Fruit fly (Drosophila melanogaster) whole organism, wandering third instar larva: ENCODE results near the gene CG33337.

ENCODE experiments used
- Abd-B ChIP-seq: fragments of >200 bp; optimal IDR thresholded peaks from 2 replicates; lab custom pipeline; 2017; ENCODE audit warnings: missing biosample characterization, missing genetic modification characterization
- CG9705 ChIP-seq: fragments of 200-800 bp; sonication (Bioruptor generic); optimal IDR thresholded peaks from 2 replicates; lab custom pipeline; 2018; ENCODE audit warnings: missing biosample characterization, mild to moderate bottlenecking, missing genetic modification characterization
- CrebA ChIP-seq: fragments of 200-800 bp; sonication (Bioruptor generic); optimal IDR thresholded peaks from 2 replicates; lab custom pipeline; 2016; ENCODE audit warnings: missing biosample characterization, mild to moderate bottlenecking, missing genetic modification characterization, borderline replicate concordance
- Dfd ChIP-seq: fragments of >200 bp; optimal IDR thresholded peaks from 2 replicates; lab custom pipeline; 2017; ENCODE audit warnings: missing biosample characterization, missing genetic modification characterization
- Dif ChIP-seq: fragments of 200-275, 200-300 bp; sonication (Bioruptor generic); optimal IDR thresholded peaks from 2 replicates; lab custom pipeline; 2018; ENCODE audit warnings: missing biosample characterization, missing genetic modification characterization; ENCODE audit not compliant: partially characterized antibody
- GATAd ChIP-seq: sonication (Bioruptor generic); optimal IDR thresholded peaks from 2 replicates; lab custom pipeline; 2016; ENCODE audit warnings: missing biosample characterization, missing genetic modification characterization
- HLH106 ChIP-seq: fragments of 200-800 bp; optimal IDR thresholded peaks from 3 replicates; lab custom pipeline; 2019; ENCODE audit warnings: missing biosample characterization, mild to moderate bottlenecking, missing genetic modification characterization, moderate library complexity
- Hr78 ChIP-seq: fragments of >200 bp; optimal IDR thresholded peaks from 2 replicates; lab custom pipeline; 2017; ENCODE audit warnings: missing biosample characterization, missing genetic modification characterization
- Hr83 ChIP-seq: fragments of 200-300 bp; sonication (Bioruptor generic); optimal IDR thresholded peaks from 2 replicates; lab custom pipeline; 2016; ENCODE audit warnings: missing biosample characterization, mild to moderate bottlenecking, missing genetic modification characterization, moderate library complexity; ENCODE audit not compliant: poor library complexity, severe bottlenecking
- Jra ChIP-seq: sonication (Bioruptor generic); optimal IDR thresholded peaks from 2 replicates; lab custom pipeline; 2016; ENCODE audit warnings: missing biosample characterization, missing genetic modification characterization
- Mio ChIP-seq: sonication (Bioruptor generic); optimal IDR thresholded peaks from 2 replicates; lab custom pipeline; 2016; ENCODE audit warnings: missing biosample characterization, missing genetic modification characterization
- Myc ChIP-seq: fragments of >200 bp; optimal IDR thresholded peaks from 2 replicates; lab custom pipeline; 2017
- N ChIP-seq: fragments of >200 bp; optimal IDR thresholded peaks from 2 replicates; lab custom pipeline; 2018; ENCODE audit warnings: missing biosample characterization, missing external identifiers, missing genetic modification characterization
- Sp1 ChIP-seq: fragments of 200-800 bp; sonication (Bioruptor generic); optimal IDR thresholded peaks from 3 replicates; lab custom pipeline; 2019; ENCODE audit warnings: missing biosample characterization, mild to moderate bottlenecking, missing genetic modification characterization, moderate library complexity
- Vsx2 ChIP-seq: fragments of 200-300, 225-300 bp; sonication (Bioruptor generic); optimal IDR thresholded peaks from 2 replicates; lab custom pipeline; 2018; ENCODE audit warnings: missing biosample characterization, missing genetic modification characterization; ENCODE audit not compliant: partially characterized antibody
- br ChIP-seq: fragments of 200-800 bp; sonication (Bioruptor generic); optimal IDR thresholded peaks from 2 replicates; lab custom pipeline; 2016; ENCODE audit warnings: missing biosample characterization, missing genetic modification characterization
- brk ChIP-seq: fragments of 200-800 bp; sonication (Bioruptor generic); optimal IDR thresholded peaks from 2 replicates; lab custom pipeline; 2016; ENCODE audit warnings: missing biosample characterization, mild to moderate bottlenecking, missing genetic modification characterization
- dmrt93B ChIP-seq: fragments of 200-800 bp; sonication (Bioruptor generic); optimal IDR thresholded peaks from 2 replicates; lab custom pipeline; 2018; ENCODE audit warnings: missing biosample characterization, mild to moderate bottlenecking, missing genetic modification characterization
- dsf ChIP-seq: sonication (Bioruptor generic); optimal IDR thresholded peaks from 2 replicates; lab custom pipeline; 2016; ENCODE audit warnings: missing biosample characterization, missing genetic modification characterization, borderline replicate concordance
- foxo ChIP-seq, 2 experiments: fragments of 200-800 bp; sonication (Bioruptor generic); optimal IDR thresholded peaks; 2 replicates in 1 of 2; 3 replicates in 1 of 2; lab custom pipeline; 2016 to 2017; ENCODE audit warnings: missing biosample characterization in 2 of 2, missing genetic modification characterization in 2 of 2
- fru ChIP-seq: fragments of 200-800 bp; sonication (Bioruptor generic); optimal IDR thresholded peaks from 3 replicates; lab custom pipeline; 2016; ENCODE audit warnings: missing biosample characterization, mild to moderate bottlenecking, missing genetic modification characterization
- h ChIP-seq: fragments of 200-800 bp; sonication (Bioruptor generic); optimal IDR thresholded peaks from 3 replicates; lab custom pipeline; 2016; ENCODE audit warnings: missing biosample characterization, mild to moderate bottlenecking, missing genetic modification characterization
- jim ChIP-seq: fragments of 175-275, 200-325 bp; sonication (Bioruptor generic); optimal IDR thresholded peaks from 2 replicates; lab custom pipeline; 2016; ENCODE audit warnings: missing biosample characterization, mild to moderate bottlenecking, missing genetic modification characterization
- psq ChIP-seq: fragments of 200-800 bp; sonication (Bioruptor generic); optimal IDR thresholded peaks from 3 replicates; lab custom pipeline; 2017; ENCODE audit warnings: missing biosample characterization, mild to moderate bottlenecking, missing genetic modification characterization, moderate library complexity
- rgr ChIP-seq: fragments of 200-800 bp; sonication (Bioruptor generic); optimal IDR thresholded peaks from 3 replicates; lab custom pipeline; 2016; ENCODE audit warnings: missing biosample characterization, mild to moderate bottlenecking, missing genetic modification characterization
- sv ChIP-seq: fragments of 200-800 bp; sonication (Bioruptor generic); optimal IDR thresholded peaks from 3 replicates; lab custom pipeline; 2016; ENCODE audit warnings: missing biosample characterization, missing genetic modification characterization
- tai ChIP-seq: sonication (Bioruptor generic); optimal IDR thresholded peaks from 2 replicates; lab custom pipeline; 2016; ENCODE audit warnings: missing biosample characterization, missing genetic modification characterization
- usp ChIP-seq: fragments of >200 bp; optimal IDR thresholded peaks from 2 replicates; lab custom pipeline; 2017; ENCODE audit warnings: missing biosample characterization, missing genetic modification characterization
- woc ChIP-seq: sonication (Bioruptor generic); optimal IDR thresholded peaks from 2 replicates; lab custom pipeline; 2016; ENCODE audit warnings: missing biosample characterization, mild to moderate bottlenecking, missing genetic modification characterization

CG33337 gene

dm6 chr3R:23629572-23629971 lies 37.0 kb upstream of the CG33337 start:
- TF ChIP-seq h (GFP tag; lab: Kevin White, UChicago) (peak; percentile 15), tai (GFP tag; lab: Kevin White, UChicago) (no peak)

DNA sequence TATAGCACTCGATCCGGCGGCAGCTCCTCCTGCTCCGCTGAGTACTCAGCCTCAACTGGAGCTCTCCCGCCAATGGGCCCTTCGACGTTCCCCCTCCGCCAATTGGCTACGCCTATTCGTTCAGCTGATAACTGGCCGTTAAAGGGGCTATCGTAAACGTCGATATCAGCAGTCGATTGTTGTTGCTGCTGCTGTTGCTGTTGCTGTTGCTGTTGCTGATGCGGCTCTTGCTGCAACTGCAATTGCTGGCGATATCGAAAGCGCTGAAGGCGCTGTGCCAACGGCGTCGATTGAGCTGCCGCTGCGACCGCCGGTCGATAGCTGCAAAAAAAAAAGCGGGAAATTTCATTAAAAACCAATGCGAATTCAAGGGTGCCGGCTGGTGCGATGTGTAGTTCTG lies 34.6 kb upstream of the CG33337 start:
- TF ChIP-seq Hr78 (GFP tag; lab: Kevin White, UChicago) (no peak), dsf (no peak), N (GFP tag; lab: Kevin White, UChicago) (no peak), GATAd (GFP tag; lab: Kevin White, UChicago) (no peak), Myc (lab: Kevin White, UChicago) (no peak), Abd-B (GFP tag; lab: Kevin White, UChicago) (no peak), CrebA (GFP tag; lab: Kevin White, UChicago) (no peak), usp (GFP tag; lab: Kevin White, UChicago) (no peak), sv (GFP tag; lab: Kevin White, UChicago) (no peak), brk (no peak), tai (GFP tag; lab: Kevin White, UChicago) (no peak), h (GFP tag; lab: Kevin White, UChicago) (no peak)

DNA sequence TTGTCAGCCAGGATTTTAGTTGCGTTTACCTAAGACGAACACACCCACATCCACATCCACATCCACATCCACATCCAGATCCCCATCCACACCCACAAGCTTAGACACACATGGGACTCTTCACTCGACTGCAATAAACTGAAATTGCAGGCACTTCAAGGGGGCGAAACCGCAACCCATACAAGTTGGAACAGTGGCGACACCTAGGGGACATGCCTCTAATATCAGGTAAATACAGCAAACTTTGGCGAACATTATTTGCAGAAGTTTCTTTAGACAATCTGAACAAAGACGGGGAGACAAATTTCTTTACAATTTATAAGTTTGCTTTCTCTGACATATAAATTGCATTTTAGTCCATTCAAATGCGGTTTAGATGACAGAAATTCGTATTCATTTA lies 30.4 kb upstream of the CG33337 start:
- TF ChIP-seq dsf = no peak
- no peak for TF ChIP-seq foxo (GFP tag; optimal IDR thresholded peaks at IDR 0.05; lab: Kevin White, UChicago)
- no peak for TF ChIP-seq woc (GFP tag; lab: Kevin White, UChicago)
- TF ChIP-seq Abd-B (GFP tag; lab: Kevin White, UChicago) = no peak

dm6 chr3R:23612121-23612520 lies 19.6 kb upstream of the CG33337 start:
- TF ChIP-seq woc (GFP tag; lab: Kevin White, UChicago) (no peak), Hr78 (GFP tag; lab: Kevin White, UChicago) (no peak), dmrt93B (GFP tag; lab: Kevin White, UChicago) (no peak), Myc (lab: Kevin White, UChicago) (no peak), Hr83 (GFP tag; lab: Kevin White, UChicago) (no peak), N (GFP tag; lab: Kevin White, UChicago) (no peak), HLH106 (tag; lab: Kevin White, UChicago) (no peak), CrebA (GFP tag; lab: Kevin White, UChicago) (no peak)

DNA sequence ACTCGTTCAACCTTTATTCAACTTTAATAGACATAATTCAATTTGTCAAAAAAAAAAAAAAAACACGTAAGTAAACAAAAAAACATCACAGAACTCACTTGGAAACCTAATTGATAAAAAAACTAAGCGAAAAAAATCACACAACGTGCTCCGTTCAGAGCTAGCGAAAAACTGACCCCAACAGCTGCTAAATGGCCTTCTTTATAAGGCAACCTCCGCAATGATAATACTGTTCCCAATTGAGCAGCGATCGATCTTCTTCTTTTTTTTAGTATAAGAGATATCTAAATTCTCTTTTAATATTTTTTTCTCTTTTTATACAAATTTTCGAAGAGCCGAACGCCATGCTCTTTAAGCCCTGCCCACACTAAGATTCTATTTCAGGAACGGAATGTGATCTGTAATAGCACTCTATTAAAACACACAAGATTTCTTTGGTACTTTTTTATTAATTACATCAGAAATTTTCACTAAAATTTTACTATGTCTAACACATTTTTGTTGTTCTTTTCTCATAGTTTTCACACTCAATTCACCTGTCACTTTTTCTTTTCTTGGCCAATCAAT lies 12.8 kb upstream of the CG33337 start, which contains the start of gene CG10184:
Gene CG10184, minus strand, starts transcription at position 181 of the 567 bp plus-strand sequence.
- TF ChIP-seq GATAd (GFP tag; lab: Kevin White, UChicago) = no peak
- TF ChIP-seq rgr (GFP tag; lab: Kevin White, UChicago) = no peak
- no peak for TF ChIP-seq usp (GFP tag; lab: Kevin White, UChicago)
- TF ChIP-seq HLH106 (tag; lab: Kevin White, UChicago) = no peak
- no peak for TF ChIP-seq dmrt93B (GFP tag; lab: Kevin White, UChicago)
- TF ChIP-seq jim (GFP tag; lab: Kevin White, UChicago) = no peak
- no peak for TF ChIP-seq br
- TF ChIP-seq Vsx2 = no peak
- TF ChIP-seq Jra (GFP tag; lab: Kevin White, UChicago) = no peak
- no peak for TF ChIP-seq woc (GFP tag; lab: Kevin White, UChicago)
- TF ChIP-seq Dfd (GFP tag; lab: Kevin White, UChicago) = no peak
- TF ChIP-seq Mio (GFP tag; lab: Kevin White, UChicago) = no peak
- no peak for TF ChIP-seq brk
- TF ChIP-seq tai (GFP tag; lab: Kevin White, UChicago) = no peak
- TF ChIP-seq Myc (lab: Kevin White, UChicago) = no peak
- no peak for TF ChIP-seq Abd-B (GFP tag; lab: Kevin White, UChicago)
- TF ChIP-seq CG9705 (GFP tag; lab: Kevin White, UChicago) = no peak
- TF ChIP-seq sv (GFP tag; lab: Kevin White, UChicago) = no peak
- TF ChIP-seq Sp1 (GFP tag; lab: Kevin White, UChicago) = no peak
- TF ChIP-seq fru (GFP tag; lab: Kevin White, UChicago) = no peak

- TF ChIP-seq Myc (lab: Kevin White, UChicago) = peak; percentile 81
- peak; percentile 30 for TF ChIP-seq Dif (GFP tag; lab: Kevin White, UChicago)
- TF ChIP-seq CrebA (GFP tag; lab: Kevin White, UChicago) = peak; percentile 21
- no peak for TF ChIP-seq br
- peak; percentile 33 for TF ChIP-seq N (GFP tag; lab: Kevin White, UChicago)
- no peak for TF ChIP-seq Abd-B (GFP tag; lab: Kevin White, UChicago)
- TF ChIP-seq psq (GFP tag; lab: Kevin White, UChicago) = no peak
- TF ChIP-seq h (GFP tag; lab: Kevin White, UChicago) = peak; percentile 55
Observed at dm6 chr3R:23601346-23601817, 8.8 kb upstream of the CG33337 start.
